Fruit fly (Drosophila melanogaster) whole organism, prepupa: ENCODE results near the gene Tsf2.

Experiments used
- Blimp-1 ChIP-seq: fragments of 200-800 bp; sonication (Bioruptor generic); optimal IDR thresholded peaks from 3 replicates; lab custom pipeline; 2017; ENCODE audit warnings: missing biosample characterization, missing genetic modification characterization, mild to moderate bottlenecking, moderate library complexity, missing genetic modification reagents
- CG10631 ChIP-seq: fragments of 200-800 bp; sonication (Bioruptor generic); optimal IDR thresholded peaks from 2 replicates; lab custom pipeline; 2016; ENCODE audit warnings: missing biosample characterization, missing genetic modification characterization
- CG11762 ChIP-seq: fragments of 200-800 bp; sonication (Bioruptor generic); optimal IDR thresholded peaks from 3 replicates; lab custom pipeline; 2016; ENCODE audit warnings: missing biosample characterization, missing genetic modification characterization; ENCODE audit not compliant: insufficient read depth
- CG11902 ChIP-seq: fragments of 200-800 bp; sonication (Bioruptor generic); optimal IDR thresholded peaks from 3 replicates; lab custom pipeline; 2016; ENCODE audit warnings: missing biosample characterization, missing genetic modification characterization
- CG15336 ChIP-seq: fragments of 200-800 bp; sonication (Bioruptor generic); IDR thresholded peaks from 2 replicates; pipeline ENCODE4 v1.3.6; 2022; ENCODE audit warnings: missing biosample characterization, missing genetic modification characterization
- CG16779 ChIP-seq: fragments of 200-800 bp; sonication (Bioruptor generic); optimal IDR thresholded peaks from 3 replicates; lab custom pipeline; 2017; ENCODE audit warnings: missing biosample characterization, mild to moderate bottlenecking, missing genetic modification characterization
- CG3032 ChIP-seq: fragments of 200-800 bp; optimal IDR thresholded peaks from 2 replicates; lab custom pipeline; 2019; ENCODE audit warnings: missing biosample characterization, mild to moderate bottlenecking, missing genetic modification characterization, moderate library complexity
- CG31627 ChIP-seq: fragments of 200-800 bp; sonication (Bioruptor generic); optimal IDR thresholded peaks from 3 replicates; lab custom pipeline; 2016; ENCODE audit warnings: missing biosample characterization, missing genetic modification characterization
- CG32006 ChIP-seq: fragments of 200-800 bp; sonication (Bioruptor generic); optimal IDR thresholded peaks from 3 replicates; lab custom pipeline; 2017; ENCODE audit warnings: missing biosample characterization, mild to moderate bottlenecking, missing genetic modification characterization
- CG3919 ChIP-seq: fragments of 200-800 bp; sonication (Bioruptor generic); optimal IDR thresholded peaks from 3 replicates; lab custom pipeline; 2016; ENCODE audit warnings: missing biosample characterization, missing genetic modification characterization
- CG4318 ChIP-seq: fragments of 200-800 bp; sonication (Bioruptor generic); optimal IDR thresholded peaks from 3 replicates; lab custom pipeline; 2017; ENCODE audit warnings: missing biosample characterization, mild to moderate bottlenecking, missing genetic modification characterization
- CG6163 ChIP-seq: fragments of 200-800 bp; sonication (Bioruptor generic); IDR thresholded peaks from 3 replicates; pipeline ENCODE4 v1.3.6; 2022; ENCODE audit warnings: missing biosample characterization, missing genetic modification characterization
- CG6276 ChIP-seq: fragments of 200-800 bp; sonication (Bioruptor generic); optimal IDR thresholded peaks from 2 replicates; lab custom pipeline; 2017; ENCODE audit warnings: missing biosample characterization, mild to moderate bottlenecking, missing genetic modification characterization
- CG6792 ChIP-seq: fragments of 200-800 bp; sonication (Bioruptor generic); optimal IDR thresholded peaks from 3 replicates; lab custom pipeline; 2016; ENCODE audit warnings: missing biosample characterization, missing genetic modification characterization
- CG6808 ChIP-seq: fragments of 200-800 bp; sonication (Bioruptor generic); optimal IDR thresholded peaks from 3 replicates; lab custom pipeline; 2017; ENCODE audit warnings: missing biosample characterization, missing genetic modification characterization, mild to moderate bottlenecking, moderate library complexity, missing genetic modification reagents
- CG6854 ChIP-seq: fragments of 200-800 bp; sonication (Bioruptor generic); optimal IDR thresholded peaks from 2 replicates; lab custom pipeline; 2017; ENCODE audit warnings: missing biosample characterization, mild to moderate bottlenecking, missing genetic modification characterization
- CG8119 ChIP-seq: fragments of 200-800 bp; sonication (Bioruptor generic); IDR thresholded peaks from 3 replicates; pipeline ENCODE4 v1.3.6; 2022; ENCODE audit warnings: missing biosample characterization, missing genetic modification characterization
- CG8632 ChIP-seq: fragments of 200-800 bp; sonication (Bioruptor generic); optimal IDR thresholded peaks from 3 replicates; lab custom pipeline; 2016; ENCODE audit warnings: missing biosample characterization, missing genetic modification characterization
- CG9139 ChIP-seq: fragments of 200-800 bp; sonication (Bioruptor generic); optimal IDR thresholded peaks from 3 replicates; lab custom pipeline; 2017; ENCODE audit warnings: missing biosample characterization, mild to moderate bottlenecking, missing genetic modification characterization
- Eip75B ChIP-seq: fragments of 200-800 bp; sonication (Bioruptor generic); optimal IDR thresholded peaks from 3 replicates; lab custom pipeline; 2016; ENCODE audit warnings: missing biosample characterization, missing genetic modification characterization
- Eip78C ChIP-seq: fragments of 200-800 bp; sonication (Bioruptor generic); peaks from one replicate; lab custom pipeline; 2016; ENCODE audit warnings: missing biosample characterization, missing genetic modification characterization
- Eip93F ChIP-seq: fragments of 200-800 bp; sonication (Bioruptor generic); optimal IDR thresholded peaks from 2 replicates; lab custom pipeline; 2016; ENCODE audit warnings: missing biosample characterization, mild to moderate bottlenecking, missing genetic modification characterization
- Ets21C ChIP-seq: fragments of 200-800 bp; sonication (Bioruptor generic); optimal IDR thresholded peaks from 3 replicates; lab custom pipeline; 2016; ENCODE audit warnings: missing biosample characterization, missing genetic modification characterization
- Ets96B ChIP-seq: fragments of 200-800 bp; optimal IDR thresholded peaks from 2 replicates; lab custom pipeline; 2019; ENCODE audit warnings: missing biosample characterization, mild to moderate bottlenecking, missing genetic modification characterization, moderate library complexity
- Hr38 ChIP-seq: sonication (Bioruptor generic); optimal IDR thresholded peaks from 2 replicates; lab custom pipeline; 2016; ENCODE audit warnings: missing biosample characterization, missing genetic modification characterization
- Lpt ChIP-seq: fragments of 200-800 bp; sonication (Bioruptor generic); optimal IDR thresholded peaks from 3 replicates; lab custom pipeline; 2016; ENCODE audit warnings: missing biosample characterization, missing genetic modification characterization
- Met ChIP-seq: fragments of 200-800 bp; sonication (Bioruptor generic); optimal IDR thresholded peaks from 3 replicates; lab custom pipeline; 2016; ENCODE audit warnings: missing biosample characterization, missing genetic modification characterization
- Smox ChIP-seq: fragments of 200-800 bp; sonication (Bioruptor generic); optimal IDR thresholded peaks from 3 replicates; lab custom pipeline; 2016; ENCODE audit warnings: missing biosample characterization, missing genetic modification characterization
- Sox102F ChIP-seq: fragments of 200-800 bp; sonication (Bioruptor generic); optimal IDR thresholded peaks from 2 replicates; lab custom pipeline; 2016; ENCODE audit warnings: missing biosample characterization, mild to moderate bottlenecking, missing genetic modification characterization
- achi ChIP-seq: fragments of 200-800 bp; sonication (Bioruptor generic); optimal IDR thresholded peaks from 3 replicates; lab custom pipeline; 2016; ENCODE audit warnings: missing biosample characterization, missing genetic modification characterization
- acj6 ChIP-seq: fragments of 200-800 bp; sonication (Bioruptor generic); optimal IDR thresholded peaks from 3 replicates; lab custom pipeline; 2016; ENCODE audit warnings: missing biosample characterization, missing genetic modification characterization
- dac ChIP-seq: fragments of 200-800 bp; sonication (Bioruptor generic); optimal IDR thresholded peaks from 2 replicates; lab custom pipeline; 2017; ENCODE audit warnings: missing biosample characterization, mild to moderate bottlenecking, missing genetic modification characterization
- dsx ChIP-seq: fragments of 200-800 bp; optimal IDR thresholded peaks from 3 replicates; lab custom pipeline; 2019; ENCODE audit warnings: missing biosample characterization, mild to moderate bottlenecking, missing genetic modification characterization, moderate library complexity; ENCODE audit not compliant: poor library complexity, severe bottlenecking
- eg ChIP-seq: fragments of 200-800 bp; sonication (Bioruptor generic); IDR thresholded peaks from 3 replicates; pipeline ENCODE4 v1.3.6; 2022; ENCODE audit warnings: missing biosample characterization, missing genetic modification characterization
- esn ChIP-seq: fragments of 200-800 bp; sonication (Bioruptor generic); optimal IDR thresholded peaks from 2 replicates; lab custom pipeline; 2016; ENCODE audit warnings: missing biosample characterization, mild to moderate bottlenecking, missing genetic modification characterization, moderate library complexity
- fd59A ChIP-seq: fragments of 200-800 bp; sonication (Bioruptor generic); optimal IDR thresholded peaks from 2 replicates; lab custom pipeline; 2017; ENCODE audit warnings: missing biosample characterization, mild to moderate bottlenecking, missing genetic modification characterization, missing genetic modification reagents
- fd85E ChIP-seq: fragments of 200-800 bp; sonication (Bioruptor generic); optimal IDR thresholded peaks from 3 replicates; lab custom pipeline; 2016; ENCODE audit warnings: missing biosample characterization, missing genetic modification characterization
- net ChIP-seq: fragments of 200-800 bp; sonication (Bioruptor generic); optimal IDR thresholded peaks from 3 replicates; lab custom pipeline; 2016; ENCODE audit warnings: missing biosample characterization, missing genetic modification characterization
- pdm3 ChIP-seq: fragments of 200-800 bp; sonication (Bioruptor generic); optimal IDR thresholded peaks from 3 replicates; lab custom pipeline; 2016; ENCODE audit warnings: missing biosample characterization, missing genetic modification characterization
- spab ChIP-seq: fragments of 200-800 bp; sonication (Bioruptor generic); optimal IDR thresholded peaks from 2 replicates; lab custom pipeline; 2017; ENCODE audit warnings: missing biosample characterization, mild to moderate bottlenecking, missing genetic modification characterization, missing genetic modification reagents
- ss ChIP-seq, 2 experiments: fragments of 200-800 bp; sonication (Bioruptor generic); optimal IDR thresholded peaks; 2 replicates in 1 of 2; 3 replicates in 1 of 2; lab custom pipeline; 2017 to 2018; ENCODE audit warnings: mild to moderate bottlenecking in 2 of 2, missing biosample characterization in 2 of 2, missing genetic modification characterization in 2 of 2, moderate library complexity in 1 of 2
- svp ChIP-seq: fragments of 200-800 bp; sonication (Bioruptor generic); peaks from one replicate; lab custom pipeline; 2016; ENCODE audit warnings: missing biosample characterization, missing genetic modification characterization
- topi ChIP-seq: fragments of 200-800 bp; sonication (Bioruptor generic); optimal IDR thresholded peaks from 3 replicates; lab custom pipeline; 2016; ENCODE audit warnings: missing biosample characterization, missing genetic modification characterization
- vri ChIP-seq: fragments of 200-800 bp; sonication (Bioruptor generic); optimal IDR thresholded peaks from 3 replicates; lab custom pipeline; 2016; ENCODE audit warnings: missing biosample characterization, mild to moderate bottlenecking, missing genetic modification characterization

The Tsf2 gene

DNA sequence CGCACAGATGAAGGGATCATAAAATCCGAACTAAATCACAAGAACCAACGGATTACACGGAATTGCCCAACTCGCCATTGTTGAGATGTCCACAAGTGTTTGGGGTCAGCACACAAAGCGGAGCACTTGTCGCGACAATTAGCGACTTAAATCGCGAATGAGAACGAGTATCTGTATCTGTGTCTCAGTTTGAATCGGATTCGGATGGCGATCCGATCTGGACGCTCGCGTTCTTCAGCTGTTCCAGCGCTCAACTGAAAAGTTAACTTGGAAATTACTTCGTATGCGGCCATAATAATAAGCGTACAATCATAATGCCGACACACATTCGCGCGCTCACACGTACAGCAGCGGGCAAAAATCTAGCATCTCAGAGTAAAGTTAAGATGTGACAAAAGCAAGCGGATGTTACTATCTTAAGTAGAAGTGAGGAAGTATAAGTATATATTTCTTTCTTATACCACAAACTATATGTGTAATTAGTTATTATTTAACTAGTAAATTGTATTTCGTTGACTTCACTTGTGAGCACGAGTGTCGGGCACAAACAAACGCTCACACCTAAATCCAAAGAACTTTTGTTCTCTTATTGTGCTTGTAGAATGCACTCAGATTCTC is 43.0 kb downstream of the Tsf2 start, which contains the start of gene CG10660 (continued):
- TF ChIP-seq Hr38 (GFP tag; lab: Kevin White, UChicago) (no peak), CG16779 (tag; lab: Kevin White, UChicago) (peak; percentile 88), CG6792 (GFP tag; lab: Kevin White, UChicago) (peak; percentile 93), esn (GFP tag; lab: Kevin White, UChicago) (peak; percentile 95), CG6808 (GFP tag; lab: Kevin White, UChicago) (peak; percentile 75), Eip78C (GFP tag; lab: Kevin White, UChicago) (peak; percentile 97), spab (peak; percentile 78), dsx (peak; percentile 78), topi (GFP tag; lab: Kevin White, UChicago) (peak; percentile 91), Eip75B (peak; percentile 92), acj6 (GFP tag; lab: Kevin White, UChicago) (peak; percentile 93), fd59A (GFP tag; lab: Kevin White, UChicago) (peak; percentile 80), Ets96B (tag; lab: Kevin White, UChicago) (peak; percentile 92), Smox (GFP tag; lab: Kevin White, UChicago) (peak; percentile 90), CG32006 (GFP tag; lab: Kevin White, UChicago) (peak; percentile 95), CG6276 (GFP tag; lab: Kevin White, UChicago) (peak; percentile 94), CG15336 (GFP tag; lab: Robert Waterston, UW) (peak; percentile 97), fd85E (GFP tag; lab: Kevin White, UChicago) (peak; percentile 66), CG3919 (peak; percentile 94), dac (GFP tag; lab: Kevin White, UChicago) (peak; percentile 78), CG6163 (GFP tag; lab: Robert Waterston, UW) (peak; percentile 97), svp (GFP tag; lab: Kevin White, UChicago) (peak; percentile 95), CG11902 (GFP tag; lab: Kevin White, UChicago) (peak; percentile 80), Eip93F (peak; percentile 66), CG31627 (GFP tag; lab: Kevin White, UChicago) (peak; percentile 88), pdm3 (peak; percentile 94), Met (GFP tag; lab: Kevin White, UChicago) (peak; percentile 93), CG8632 (GFP tag; lab: Kevin White, UChicago) (peak; percentile 90), net (peak; percentile 94), Ets21C (peak; percentile 77), CG3032 (tag; lab: Kevin White, UChicago) (peak; percentile 72), CG10631 (peak; percentile 91), vri (GFP tag; lab: Kevin White, UChicago) (peak; percentile 91), CG4318 (peak; percentile 84)

dm6 chr3L:12489952-12490351 is 43.6 kb downstream of the Tsf2 start:
- TF ChIP-seq net (no peak), Smox (GFP tag; lab: Kevin White, UChicago) (no peak), CG3919 (no peak), CG9139 (GFP tag; lab: Kevin White, UChicago) (peak; percentile 15), Hr38 (GFP tag; lab: Kevin White, UChicago) (no peak), eg (GFP tag; lab: Robert Waterston, UW) (peak; percentile 56; the same call in 2 of the 3 replicates), CG6276 (GFP tag; lab: Kevin White, UChicago) (peak; percentile 63), Lpt (GFP tag; lab: Kevin White, UChicago) (no peak), achi (GFP tag; lab: Kevin White, UChicago) (no peak), dsx (no peak), vri (GFP tag; lab: Kevin White, UChicago) (peak; percentile 92), Eip78C (GFP tag; lab: Kevin White, UChicago) (peak; percentile 27), CG11762 (GFP tag; lab: Kevin White, UChicago) (no peak), dac (GFP tag; lab: Kevin White, UChicago) (no peak), CG6163 (GFP tag; lab: Robert Waterston, UW) (peak; percentile 55; the same call in 2 of the 3 replicates), Sox102F (GFP tag; lab: Kevin White, UChicago) (peak; percentile 24), CG15336 (GFP tag; lab: Robert Waterston, UW) (peak; percentile 37; the same call in 1 of the 2 replicates), ss (GFP tag; optimal IDR thresholded peaks at IDR 0.05; lab: Kevin White, UChicago) (peak in 1 of 2 experiments; percentile 4), esn (GFP tag; lab: Kevin White, UChicago) (no peak), CG8119 (GFP tag; lab: Robert Waterston, UW) (peak; percentile 57; the same call in 2 of the 3 replicates), CG6854 (GFP tag; lab: Kevin White, UChicago) (peak; percentile 42), Blimp-1 (GFP tag; lab: Kevin White, UChicago) (no peak), fd85E (GFP tag; lab: Kevin White, UChicago) (peak; percentile 42), CG16779 (tag; lab: Kevin White, UChicago) (peak; percentile 27)
